Fruit fly (Drosophila melanogaster): ENCODE measurements around the gene yps.

yps gene

dm6 chr3L:12096799-12097662 is 27.9 kb downstream of the yps start:
- TF ChIP-seq noc (tag; optimal IDR thresholded peaks at IDR 0.05), result no peak

dm6 chr3L:12095960-12096359 is 29.0 kb downstream of the yps start:
- TF ChIP-seq noc (tag; optimal IDR thresholded peaks at IDR 0.05), result no peak

- TF ChIP-seq noc (tag; optimal IDR thresholded peaks at IDR 0.05), result no peak
Measured at dm6 chr3L:12092860-12093359, 32.0 kb downstream of the yps start.

dm6 chr3L:12090898-12091685 is 33.9 kb downstream of the yps start:
- TF ChIP-seq noc (tag; optimal IDR thresholded peaks at IDR 0.05), result peak; percentile 59

dm6 chr3L:12090184-12090897 is 34.6 kb downstream of the yps start:
- no peak for TF ChIP-seq noc (tag; optimal IDR thresholded peaks at IDR 0.05)

dm6 chr3L:12088326-12088725 is 36.6 kb downstream of the yps start, which contains the start of gene CG17154:
Gene CG17154, plus strand, starts transcription at chr3L:12088626.
- no peak for TF ChIP-seq noc (tag; optimal IDR thresholded peaks at IDR 0.05)

- TF ChIP-seq noc (tag; optimal IDR thresholded peaks at IDR 0.05), result no peak
Measured at dm6 chr3L:12085691-12086078, 39.3 kb downstream of the yps start.

- no peak for TF ChIP-seq noc (tag; optimal IDR thresholded peaks at IDR 0.05)
Measured at dm6 chr3L:12084969-12085690, 39.8 kb downstream of the yps start.

- no peak for TF ChIP-seq noc (tag; optimal IDR thresholded peaks at IDR 0.05)
Measured at dm6 chr3L:12083861-12084260, 41.1 kb downstream of the yps start.

dm6 chr3L:12083092-12083680 is 41.8 kb downstream of the yps start:
- no peak for TF ChIP-seq noc (tag; optimal IDR thresholded peaks at IDR 0.05)

dm6 chr3L:12082521-12082841 is 42.5 kb downstream of the yps start:
- no peak for TF ChIP-seq noc (tag; optimal IDR thresholded peaks at IDR 0.05)

- peak; percentile 58 for TF ChIP-seq noc (tag; optimal IDR thresholded peaks at IDR 0.05)
Measured at dm6 chr3L:12081679-12082520, 43.0 kb downstream of the yps start, which contains the start of gene Sema5c. Gene Sema5c, minus strand, starts transcription at chr3L:12081830.

dm6 chr3L:12080423-12080822 is 44.5 kb downstream of the yps start:
- no peak for TF ChIP-seq noc (tag; optimal IDR thresholded peaks at IDR 0.05)

- no peak for TF ChIP-seq noc (tag; optimal IDR thresholded peaks at IDR 0.05)
Measured at dm6 chr3L:12079319-12079933, 45.5 kb downstream of the yps start.
